Fruit fly (Drosophila melanogaster): ENCODE data around the gene CG7215.

DNA sequence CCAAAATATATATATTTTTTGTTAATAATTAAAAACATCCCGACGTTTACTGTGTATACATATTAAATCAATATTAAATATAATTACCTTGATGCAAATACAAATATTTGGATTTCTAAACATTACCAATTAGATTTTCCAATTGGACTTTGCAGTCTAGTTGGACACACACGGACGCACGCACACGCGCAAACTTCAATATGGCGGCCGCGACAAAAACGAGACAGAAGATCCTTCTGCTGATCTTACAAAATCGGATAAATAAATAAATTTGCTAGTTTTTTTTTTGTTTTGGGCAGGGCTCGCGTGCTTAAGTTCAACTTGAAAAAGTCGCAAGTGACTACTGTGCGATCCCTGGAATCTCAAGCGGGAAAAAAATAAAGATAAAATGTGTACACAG lies 10.5 kb downstream of the CG7215 start:
- TF ChIP-seq CG10348 (GFP tag; IDR thresholded peaks at IDR 0.05) (no peak), CG4496 (GFP tag; IDR thresholded peaks at IDR 0.05) (no peak), EcR (GFP tag; optimal IDR thresholded peaks at IDR 0.05) (no peak), CG14655 (GFP tag; optimal IDR thresholded peaks at IDR 0.05) (no peak), CG13204 (GFP tag; optimal IDR thresholded peaks at IDR 0.05) (no peak), CG17806 (tag; optimal IDR thresholded peaks at IDR 0.05) (no peak), rn (GFP tag; IDR thresholded peaks at IDR 0.05) (no peak), D1 (tag; optimal IDR thresholded peaks at IDR 0.05) (no peak)
